Fruit fly (Drosophila melanogaster) whole organism, embryonic: ENCODE results near the gene SMC6.

Experiments
- Abd-B ChIP-seq: fragments of 200-800 bp; sonication (Bioruptor generic); optimal IDR thresholded peaks from 2 replicates; lab custom pipeline; 2018; ENCODE audit warnings: missing biosample characterization, mild to moderate bottlenecking, missing genetic modification characterization, moderate library complexity
- BEAF-32 ChIP-seq: fragments of 200-800 bp; sonication (Bioruptor generic); optimal IDR thresholded peaks from 3 replicates; lab custom pipeline; 2017; ENCODE audit warnings: missing biosample characterization, missing genetic modification characterization, mild to moderate bottlenecking, moderate library complexity, missing genetic modification reagents
- Blimp-1 ChIP-seq: fragments of 200-800 bp; sonication (Bioruptor generic); optimal IDR thresholded peaks from 3 replicates; lab custom pipeline; 2018; ENCODE audit warnings: missing biosample characterization, missing genetic modification characterization, mild to moderate bottlenecking, moderate library complexity, missing genetic modification reagents
- CG11093 ChIP-seq: fragments of 200-800 bp; sonication (Bioruptor generic); IDR thresholded peaks from 3 replicates; pipeline ENCODE4 v1.3.6; 2022; ENCODE audit warnings: missing biosample characterization, missing genetic modification characterization
- CG12104 ChIP-seq: fragments of 200-800 bp; sonication (Bioruptor generic); optimal IDR thresholded peaks from 3 replicates; lab custom pipeline; 2016; ENCODE audit warnings: missing biosample characterization, missing genetic modification characterization
- CG13296 ChIP-seq: fragments of 200-800 bp; sonication (Bioruptor generic); optimal IDR thresholded peaks from 3 replicates; lab custom pipeline; 2018; ENCODE audit warnings: missing biosample characterization, mild to moderate bottlenecking, missing genetic modification characterization
- CG14441 ChIP-seq: fragments of 200-800 bp; sonication (Bioruptor generic); IDR thresholded peaks from 2 replicates; pipeline ENCODE4 v1.3.6; 2022; ENCODE audit warnings: missing biosample characterization, missing genetic modification characterization
- CG15601 ChIP-seq: fragments of 200-800 bp; sonication (Bioruptor generic); optimal IDR thresholded peaks from 3 replicates; lab custom pipeline; 2019; ENCODE audit warnings: missing biosample characterization, mild to moderate bottlenecking, missing genetic modification characterization, moderate library complexity
- CG15696 ChIP-seq: fragments of 200-800 bp; sonication (Bioruptor generic); optimal IDR thresholded peaks from 2 replicates; lab custom pipeline; 2019; ENCODE audit warnings: missing biosample characterization, mild to moderate bottlenecking, missing genetic modification characterization, moderate library complexity
- CG1603 ChIP-seq: fragments of 200-800 bp; sonication (Bioruptor generic); optimal IDR thresholded peaks from 2 replicates; lab custom pipeline; 2019; ENCODE audit warnings: missing biosample characterization, mild to moderate bottlenecking, missing genetic modification characterization, moderate library complexity
- CG18764 ChIP-seq: fragments of 200-800 bp; sonication (Bioruptor generic); optimal IDR thresholded peaks from 3 replicates; lab custom pipeline; 2016; ENCODE audit warnings: missing biosample characterization, missing genetic modification characterization
- CG32532 ChIP-seq: fragments of 200-800 bp; sonication (Bioruptor generic); IDR thresholded peaks from 2 replicates; pipeline ENCODE4 v1.3.6; 2022; ENCODE audit warnings: missing biosample characterization, missing genetic modification characterization
- CG34224 ChIP-seq: fragments of 200-800 bp; sonication (Bioruptor generic); IDR thresholded peaks from 3 replicates; pipeline ENCODE4 v1.3.6; 2022; ENCODE audit warnings: missing biosample characterization, missing genetic modification characterization; ENCODE audit not compliant: partially characterized antibody
- CG3838 ChIP-seq: fragments of 200-800 bp; sonication (Bioruptor generic); optimal IDR thresholded peaks from 3 replicates; lab custom pipeline; 2016; ENCODE audit warnings: missing biosample characterization, missing genetic modification characterization
- CG4328 ChIP-seq: fragments of 200-800 bp; sonication (Bioruptor generic); optimal IDR thresholded peaks from 3 replicates; lab custom pipeline; 2017; ENCODE audit warnings: missing biosample characterization, missing genetic modification reagents, missing genetic modification characterization
- CG5180 ChIP-seq: fragments of 200-800 bp; sonication (Bioruptor generic); optimal IDR thresholded peaks from 3 replicates; lab custom pipeline; 2017; ENCODE audit warnings: missing biosample characterization, missing genetic modification characterization, mild to moderate bottlenecking, moderate library complexity, missing genetic modification reagents
- CG5245 ChIP-seq: fragments of 200-800 bp; sonication (Bioruptor generic); optimal IDR thresholded peaks from 3 replicates; lab custom pipeline; 2016; ENCODE audit warnings: missing biosample characterization, missing genetic modification characterization
- CG6175 ChIP-seq: fragments of 200-800 bp; sonication (Bioruptor generic); IDR thresholded peaks from 3 replicates; pipeline ENCODE4 v1.3.6; 2022; ENCODE audit warnings: missing biosample characterization, missing genetic modification characterization
- CG6654 ChIP-seq: fragments of 200-800 bp; sonication (Bioruptor generic); optimal IDR thresholded peaks from 2 replicates; lab custom pipeline; 2017; ENCODE audit warnings: missing biosample characterization, mild to moderate bottlenecking, missing genetic modification characterization
- CG7987 ChIP-seq: fragments of 200-800 bp; sonication (Bioruptor generic); optimal IDR thresholded peaks from 2 replicates; lab custom pipeline; 2018; ENCODE audit warnings: missing biosample characterization, mild to moderate bottlenecking, missing genetic modification characterization, moderate library complexity
- CG8359 ChIP-seq: fragments of 200-800 bp; sonication (Bioruptor generic); optimal IDR thresholded peaks from 2 replicates; lab custom pipeline; 2017; ENCODE audit warnings: missing biosample characterization, mild to moderate bottlenecking, missing genetic modification characterization, borderline replicate concordance
- CG8765 ChIP-seq: fragments of 200-800 bp; sonication (Bioruptor generic); IDR thresholded peaks from 2 replicates; pipeline ENCODE4 v1.3.6; 2022; ENCODE audit warnings: missing biosample characterization, missing genetic modification characterization
- CG9215 ChIP-seq: fragments of 200-800 bp; sonication (Bioruptor generic); IDR thresholded peaks from 2 replicates; pipeline ENCODE4 v1.3.6; 2022; ENCODE audit warnings: missing biosample characterization, missing genetic modification characterization
- HmgD ChIP-seq: fragments of 200-800 bp; sonication (Bioruptor generic); optimal IDR thresholded peaks from 3 replicates; lab custom pipeline; 2016; ENCODE audit warnings: missing biosample characterization, missing genetic modification characterization
- HmgZ ChIP-seq: fragments of 200-800 bp; sonication (Bioruptor generic); optimal IDR thresholded peaks from 2 replicates; lab custom pipeline; 2018; ENCODE audit warnings: missing biosample characterization, mild to moderate bottlenecking, missing genetic modification characterization
- Hr3 ChIP-seq: fragments of 200-800 bp; sonication (Bioruptor generic); optimal IDR thresholded peaks from 3 replicates; lab custom pipeline; 2016; ENCODE audit warnings: missing biosample characterization, missing genetic modification characterization
- Hsf ChIP-seq: fragments of 200-800 bp; sonication (Bioruptor generic); optimal IDR thresholded peaks from 3 replicates; lab custom pipeline; 2016; ENCODE audit warnings: missing biosample characterization, missing genetic modification characterization
- NC2α ChIP-seq: fragments of 200-800 bp; sonication (Bioruptor generic); optimal IDR thresholded peaks from 2 replicates; lab custom pipeline; 2016; ENCODE audit warnings: missing biosample characterization, missing genetic modification characterization
- NC2β ChIP-seq: fragments of 200-800 bp; sonication (Bioruptor generic); optimal IDR thresholded peaks from 2 replicates; lab custom pipeline; 2016; ENCODE audit warnings: missing biosample characterization, missing genetic modification characterization
- Tbp ChIP-seq: fragments of >200 bp; optimal IDR thresholded peaks from 2 replicates; lab custom pipeline; 2018; ENCODE audit warnings: missing biosample characterization, missing genetic modification characterization
- abd-A ChIP-seq: fragments of 200-800 bp; sonication (Bioruptor generic); optimal IDR thresholded peaks from 3 replicates; lab custom pipeline; 2019; ENCODE audit warnings: missing biosample characterization, mild to moderate bottlenecking, missing genetic modification characterization, moderate library complexity
- bbx ChIP-seq: fragments of 200-800 bp; sonication (Bioruptor generic); IDR thresholded peaks from 2 replicates; pipeline ENCODE4 v1.3.6; 2022; ENCODE audit warnings: missing biosample characterization, missing genetic modification characterization; ENCODE audit not compliant: partially characterized antibody
- bcd ChIP-seq: fragments of 200-800 bp; sonication (Bioruptor generic); optimal IDR thresholded peaks from 2 replicates; lab custom pipeline; 2017; ENCODE audit warnings: missing biosample characterization, mild to moderate bottlenecking, missing genetic modification characterization
- crol ChIP-seq: fragments of 200-800 bp; sonication (Bioruptor generic); IDR thresholded peaks from 2 replicates; pipeline ENCODE4 v1.3.6; 2022; ENCODE audit warnings: missing biosample characterization, missing genetic modification characterization
- disco-r ChIP-seq: fragments of 200-800 bp; sonication (Bioruptor generic); optimal IDR thresholded peaks from 2 replicates; lab custom pipeline; 2016; ENCODE audit warnings: missing biosample characterization, missing genetic modification characterization
- fd102C ChIP-seq: fragments of 200-800 bp; sonication (Bioruptor generic); optimal IDR thresholded peaks from 2 replicates; lab custom pipeline; 2018; ENCODE audit warnings: missing biosample characterization, mild to moderate bottlenecking, missing genetic modification characterization, moderate library complexity
- fd3F ChIP-seq: fragments of 200-800 bp; sonication (Bioruptor generic); optimal IDR thresholded peaks from 2 replicates; lab custom pipeline; 2018; ENCODE audit warnings: missing biosample characterization, mild to moderate bottlenecking, missing genetic modification characterization, moderate library complexity
- inv ChIP-seq: fragments of 200-800 bp; sonication (Bioruptor generic); IDR thresholded peaks from 2 replicates; pipeline ENCODE4 v1.3.6; 2022; ENCODE audit warnings: missing biosample characterization, missing genetic modification characterization; ENCODE audit not compliant: partially characterized antibody
- kni ChIP-seq: fragments of 200-800 bp; sonication (Bioruptor generic); optimal IDR thresholded peaks from 3 replicates; lab custom pipeline; 2017; ENCODE audit warnings: mild to moderate bottlenecking, missing biosample characterization, missing genetic modification reagents, missing genetic modification characterization
- lov ChIP-seq, 2 experiments: fragments of 200-800 bp in 1 of 2; fragments of >200 bp in 1 of 2; sonication (Bioruptor generic) in 1 of 2; IDR thresholded peaks in 1 of 2; optimal IDR thresholded peaks in 1 of 2; 2 replicates in 1 of 2; 3 replicates in 1 of 2; pipeline versions ENCODE4 v1.3.6 to Lab custom; 2017 to 2022; ENCODE audit warnings: missing biosample characterization in 1 of 2, missing genetic modification characterization in 1 of 2
- nerfin-1 ChIP-seq: fragments of 200-800 bp; sonication (Bioruptor generic); optimal IDR thresholded peaks from 3 replicates; lab custom pipeline; 2019; ENCODE audit warnings: missing biosample characterization, mild to moderate bottlenecking, missing genetic modification characterization, moderate library complexity
- pb ChIP-seq: fragments of 200-800 bp; sonication (Bioruptor generic); optimal IDR thresholded peaks from 3 replicates; lab custom pipeline; 2016; ENCODE audit warnings: missing biosample characterization, missing genetic modification characterization
- prd ChIP-seq, 3 experiments: fragments of >200 bp in 2 of 3; fragments of 200-800 bp in 1 of 3; sonication (Bioruptor generic) in 1 of 3; optimal IDR thresholded peaks in 2 of 3; IDR thresholded peaks in 1 of 3; 2 replicates in 2 of 3; 3 replicates in 1 of 3; pipeline versions ENCODE4 v1.3.6 to Lab custom; 2017 to 2022; ENCODE audit warnings: missing biosample characterization in 1 of 3, missing genetic modification characterization in 1 of 3
- scrt ChIP-seq: fragments of 200-800 bp; sonication (Bioruptor generic); optimal IDR thresholded peaks from 2 replicates; lab custom pipeline; 2018; ENCODE audit warnings: missing biosample characterization, mild to moderate bottlenecking, missing genetic modification characterization, moderate library complexity
- sens ChIP-seq: fragments of 200-800 bp; sonication (Bioruptor generic); peaks from one replicate; lab custom pipeline; 2016; ENCODE audit warnings: missing biosample characterization, missing genetic modification characterization
- sna ChIP-seq: fragments of 200-800 bp; sonication (Bioruptor generic); IDR thresholded peaks from 2 replicates; pipeline ENCODE4 v1.3.6; 2022; ENCODE audit warnings: missing biosample characterization, missing genetic modification characterization; ENCODE audit not compliant: partially characterized antibody
- z ChIP-seq: fragments of 200-800 bp; sonication (Bioruptor generic); IDR thresholded peaks from 3 replicates; pipeline ENCODE4 v1.3.6; 2022; ENCODE audit warnings: missing biosample characterization, missing genetic modification characterization

SMC6 gene

DNA sequence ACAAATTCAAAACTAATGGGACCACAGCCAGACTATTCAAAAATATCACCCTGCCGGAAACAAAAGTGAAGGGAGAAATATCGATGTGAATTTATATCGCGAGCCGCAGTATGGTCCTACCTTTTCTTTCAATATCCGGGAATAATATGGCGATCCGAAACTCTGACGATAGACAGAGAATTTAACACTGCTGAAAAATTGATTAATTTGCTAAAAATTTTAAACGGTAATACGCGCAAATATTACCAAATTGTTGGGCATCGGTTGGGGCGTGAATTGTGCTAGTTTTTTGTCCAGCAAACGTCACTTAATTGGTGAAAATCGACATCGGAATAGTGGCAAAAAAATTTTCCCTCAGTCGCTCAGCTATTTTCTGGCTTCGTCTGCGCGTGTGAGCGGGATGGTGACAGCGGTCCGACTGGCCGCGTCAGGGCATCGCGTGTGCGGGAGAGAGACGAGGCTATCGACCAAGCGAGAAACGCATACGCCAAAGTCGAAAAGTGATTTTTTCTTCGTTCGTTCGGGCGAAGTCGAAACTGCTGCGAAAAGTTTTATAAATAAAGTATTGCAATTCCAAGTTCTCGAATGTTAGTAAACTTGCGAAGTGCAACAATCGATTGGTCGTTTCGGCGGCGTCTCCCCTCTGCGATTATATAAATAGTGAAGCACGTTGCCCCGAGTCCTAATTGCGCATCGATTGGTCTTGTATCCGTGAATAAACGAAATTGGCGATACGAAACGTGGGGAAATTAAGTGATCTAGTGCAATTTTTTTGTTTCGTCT, 37.4 kb upstream of the SMC6 start, which contains the start of gene mask:
TSS of gene mask (plus strand) at position 140 of the 783 bp plus-strand sequence.
- TF ChIP-seq CG6175 (GFP tag; lab: Robert Waterston, UW) (peak; percentile 68; the same call in 1 of the 3 replicates), disco-r (GFP tag; lab: Kevin White, UChicago) (peak; percentile 73), CG4328 (peak; percentile 83), lov (optimal IDR thresholded peaks at IDR 0.05; lab: Kevin White, UChicago) (no peak), lov (GFP tag; IDR thresholded peaks at IDR 0.05; lab: Robert Waterston, UW) (peak; percentile 91), Tbp (GFP tag; lab: Kevin White, UChicago) (no peak), CG5180 (GFP tag; lab: Kevin White, UChicago) (no peak), Hr3 (GFP tag; lab: Kevin White, UChicago) (peak; percentile 45), CG32532 (peak; percentile 83), CG34224 (no peak), abd-A (tag; lab: Kevin White, UChicago) (no peak), CG15601 (tag; lab: Kevin White, UChicago) (peak; percentile 70), inv (GFP tag; lab: Robert Waterston, UW) (no peak), kni (GFP tag; lab: Kevin White, UChicago) (peak; percentile 70), crol (no peak), NC2α (peak; percentile 38), CG8359 (GFP tag; lab: Kevin White, UChicago) (peak; percentile 47), sens (GFP tag; lab: Kevin White, UChicago) (peak; percentile 81), bbx (GFP tag; lab: Robert Waterston, UW) (peak; percentile 18), CG12104 (GFP tag; lab: Kevin White, UChicago) (peak; percentile 81), sna (GFP tag; lab: Robert Waterston, UW) (no peak), CG5245 (GFP tag; lab: Kevin White, UChicago) (peak; percentile 59), CG11093 (GFP tag; lab: Robert Waterston, UW) (no peak), bcd (GFP tag; lab: Kevin White, UChicago) (peak; percentile 88), pb (peak; percentile 82), prd (optimal IDR thresholded peaks at IDR 0.05; lab: Kevin White, UChicago) (no peak), prd (GFP tag; IDR thresholded peaks at IDR 0.05; lab: Robert Waterston, UW) (peak; percentile 44; the same call in 2 of the 3 replicates), CG7987 (peak; percentile 93), CG9215 (GFP tag; lab: Robert Waterston, UW) (0 out of 2 replicates have a peak, but pooled peaks have one; percentile 40), NC2β (GFP tag; lab: Kevin White, UChicago) (peak; percentile 91), Abd-B (GFP tag; lab: Kevin White, UChicago) (peak; percentile 21), CG18764 (GFP tag; lab: Kevin White, UChicago) (peak; percentile 57), z (no peak), Hsf (GFP tag; lab: Kevin White, UChicago) (peak; percentile 84), CG8765 (GFP tag; lab: Robert Waterston, UW) (no peak), CG1603 (tag; lab: Kevin White, UChicago) (peak; percentile 62), CG6654 (GFP tag; lab: Kevin White, UChicago) (peak; percentile 51), fd3F (GFP tag; lab: Kevin White, UChicago) (peak; percentile 75), CG3838 (GFP tag; lab: Kevin White, UChicago) (no peak), BEAF-32 (GFP tag; lab: Kevin White, UChicago) (peak; percentile 83), CG15696 (tag; lab: Kevin White, UChicago) (peak; percentile 15), nerfin-1 (tag; lab: Kevin White, UChicago) (peak; percentile 47), HmgD (peak; percentile 74), fd102C (peak; percentile 50), Blimp-1 (GFP tag; lab: Kevin White, UChicago) (peak; percentile 10), HmgZ (tag; lab: Kevin White, UChicago) (peak; percentile 56), scrt (GFP tag; lab: Kevin White, UChicago) (peak; percentile 64), CG13296 (GFP tag; lab: Kevin White, UChicago) (peak; percentile 81), CG14441 (peak; percentile 65)
